Worm (Caenorhabditis elegans) whole organism, early embryonic: Measurements from ENCODE around the gene ddx-19.

Experiments used
- flt-1 ChIP-seq: fragments of 200-800 bp; sonication (Bioruptor generic); IDR thresholded peaks from 2 replicates; pipeline ENCODE4 v1.3.6; 2022; ENCODE audit warnings: missing genetic modification characterization, missing compliant biosample characterization
- tbx-37 ChIP-seq: fragments of 200-800 bp; sonication (Bioruptor generic); conservative IDR thresholded peaks from 2 replicates; pipeline ENCODE4 v1.3.6; 2022; ENCODE audit warnings: missing genetic modification reagents, missing genetic modification characterization, missing compliant biosample characterization

- TF ChIP-seq flt-1 (GFP tag; lab: Robert Waterston, UW) (no peak), tbx-37 (GFP tag; lab: Robert Waterston, UW) (no peak)
Measured at ce11 chrII:8835857-8836256, 48.8 kb upstream of the ddx-19 start, which contains the start of gene F46C5.4.
